Worm (Caenorhabditis elegans): Measurements from ENCODE around the gene ZC449.4.

- TF ChIP-seq pha-4 (tag; optimal IDR thresholded peaks at IDR 0.05), result no peak
- no peak for TF ChIP-seq sea-2 (GFP tag; IDR thresholded peaks at IDR 0.05)
- TF ChIP-seq ceh-79 (tag; optimal IDR thresholded peaks at IDR 0.05), result no peak
- TF ChIP-seq madf-3 (GFP tag; IDR thresholded peaks at IDR 0.05), result no peak
Measured at ce11 chrX:4981059-4981458, 52.7 kb downstream of the ZC449.4 start.
